Worm (Caenorhabditis elegans) whole organism, L4/young adult: ENCODE measurements around the gene fbxb-81.

Experiments used
- W03F9.2 ChIP-seq: fragments of 150-350 bp; optimal IDR thresholded peaks from 2 replicates; lab custom pipeline; 2014; ENCODE audit warnings: missing biosample characterization, missing genetic modification characterization
- dao-5 ChIP-seq: sonication (generic microtip); optimal IDR thresholded peaks from 2 replicates; lab custom pipeline; 2016; ENCODE audit warnings: missing genotype, missing genetic modification characterization, moderate library complexity, missing compliant biosample characterization
- him-1 ChIP-seq: sonication (generic microtip); optimal IDR thresholded peaks from 2 replicates; lab custom pipeline; 2016; ENCODE audit warnings: missing genotype, missing genetic modification reagents, missing genetic modification characterization, missing compliant biosample characterization

DNA sequence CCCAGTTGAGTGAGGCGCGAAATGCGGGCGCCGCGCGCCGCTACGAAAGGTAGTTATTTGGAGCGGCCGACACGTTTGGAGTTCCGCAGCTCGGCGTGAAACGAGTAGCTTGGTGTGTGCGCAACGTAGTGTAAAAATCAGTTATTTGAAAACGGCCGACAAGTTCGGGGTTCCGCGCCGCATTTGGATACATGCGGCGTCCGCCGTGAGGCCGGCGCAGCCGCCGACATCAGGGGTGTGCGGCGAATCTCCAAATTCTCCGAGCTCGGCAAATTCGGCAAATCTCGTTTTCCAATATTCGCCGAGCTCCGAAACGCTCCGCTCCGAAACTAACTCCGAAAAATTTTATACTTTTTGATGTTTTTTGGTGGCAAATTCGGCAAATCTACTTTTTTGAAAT lies 17.0 kb upstream of the fbxb-81 start:
- TF ChIP-seq him-1 (tag; lab: Kevin White, UChicago) (no peak), W03F9.2 (no peak), dao-5 (tag; lab: Kevin White, UChicago) (no peak)
